Worm (Caenorhabditis elegans) whole organism, L3 larva: ENCODE data around the gene cam-1.

Experiments
- R02D3.7 ChIP-seq: fragments of 150-350 bp; optimal IDR thresholded peaks from 2 replicates; lab custom pipeline; 2014; ENCODE audit warnings: missing biosample characterization, missing genetic modification characterization
- daf-12 ChIP-seq: fragments of 150-350 bp; optimal IDR thresholded peaks from 2 replicates; lab custom pipeline; 2014; ENCODE audit warnings: missing biosample characterization, missing genetic modification reagents, missing genetic modification characterization
- lin-15B ChIP-seq: fragments of 150-350 bp; optimal IDR thresholded peaks from 2 replicates; lab custom pipeline; 2014; ENCODE audit warnings: missing biosample characterization, missing genetic modification characterization
- lsy-12 ChIP-seq: sonication (generic microtip); optimal IDR thresholded peaks from 2 replicates; lab custom pipeline; 2016; ENCODE audit warnings: mild to moderate bottlenecking, missing genetic modification characterization, missing compliant biosample characterization
- nhr-11 ChIP-seq: fragments of 150-350 bp; optimal IDR thresholded peaks from 2 replicates; lab custom pipeline; 2014; ENCODE audit warnings: missing biosample characterization, missing genetic modification characterization
- nhr-237 ChIP-seq: fragments of 150-350 bp; optimal IDR thresholded peaks from 2 replicates; lab custom pipeline; 2014; ENCODE audit warnings: missing biosample characterization, missing genetic modification characterization
- pha-4 ChIP-seq: fragments of 150-350 bp; optimal IDR thresholded peaks from 2 replicates; lab custom pipeline; 2014; ENCODE audit warnings: missing biosample characterization, missing genetic modification reagents, missing genetic modification characterization
- unc-62 ChIP-seq: fragments of 150-350 bp; sonication (generic microtip); optimal IDR thresholded peaks from 4 replicates; lab custom pipeline; 2014; ENCODE audit warnings: missing biosample characterization, missing genetic modification reagents, missing genetic modification characterization
- ztf-11 ChIP-seq: fragments of 150-350 bp; optimal IDR thresholded peaks from 2 replicates; lab custom pipeline; 2014; ENCODE audit warnings: missing biosample characterization, missing genetic modification characterization

DNA sequence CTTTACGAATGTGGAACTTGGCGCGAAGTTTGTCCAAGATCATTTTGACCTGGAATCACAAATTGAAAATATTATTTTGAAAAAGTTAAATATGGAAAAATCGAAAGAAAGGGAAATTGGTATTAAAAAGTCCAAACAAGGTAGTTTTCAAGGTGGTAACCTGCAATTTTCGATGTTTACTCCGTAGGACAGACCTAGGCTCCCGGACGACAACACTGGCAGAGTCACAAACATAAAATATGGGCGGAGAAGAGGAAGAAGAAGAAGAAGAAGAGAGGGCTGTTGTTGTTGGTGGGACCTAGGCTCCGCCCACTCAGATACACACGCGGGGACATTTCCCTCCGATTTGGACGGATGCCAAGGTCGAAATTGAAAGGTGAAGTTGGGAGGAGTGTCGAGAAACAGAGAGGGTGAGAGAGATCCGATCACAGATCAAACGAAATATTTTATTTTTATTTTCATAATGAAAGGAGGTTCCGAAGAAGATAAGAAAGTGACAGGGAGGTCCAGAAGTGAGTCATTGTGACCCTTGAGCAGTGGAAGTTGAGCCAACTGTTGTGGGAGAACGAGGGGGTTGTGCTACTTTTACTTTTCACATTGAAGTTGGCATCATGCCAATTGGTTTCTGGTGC lies 48.1 kb downstream of the cam-1 start, which contains the start of gene aqp-2:
- no peak for TF ChIP-seq pha-4 (tag; lab: Kevin White, UChicago)
- no peak for TF ChIP-seq daf-12 (tag; lab: Kevin White, UChicago)
- no peak for TF ChIP-seq unc-62
- TF ChIP-seq nhr-237 (tag; lab: Kevin White, UChicago), result no peak
- TF ChIP-seq ztf-11 (tag; lab: Kevin White, UChicago), result no peak
- no peak for TF ChIP-seq lin-15B (tag; lab: Kevin White, UChicago)
- no peak for TF ChIP-seq nhr-11
- TF ChIP-seq R02D3.7 (tag; lab: Kevin White, UChicago), result no peak
- no peak for TF ChIP-seq lsy-12 (tag; lab: Kevin White, UChicago)
